Worm (Caenorhabditis elegans): ENCODE data around the gene lntl-1.

DNA sequence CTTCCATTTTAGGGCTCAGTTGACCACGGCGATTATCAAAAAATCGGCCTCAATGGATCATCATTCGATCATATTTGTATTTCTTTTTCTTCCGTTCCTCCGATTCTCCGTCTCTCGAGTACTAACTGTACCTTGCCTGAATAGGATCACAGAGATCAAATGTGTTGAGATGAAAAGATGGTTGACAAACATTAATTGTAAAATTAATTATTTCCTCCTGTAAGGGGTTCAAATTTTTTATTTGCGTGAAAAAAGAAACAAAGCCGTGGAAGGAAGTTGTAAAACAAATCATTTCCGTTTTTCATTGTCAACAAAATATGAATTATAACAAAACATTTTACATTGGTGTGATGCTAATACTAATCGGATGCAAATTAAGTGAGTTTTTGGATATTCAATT, 15.9 kb downstream of the lntl-1 start, which contains the start of gene C31H1.2:
- no peak for TF ChIP-seq pha-4 (tag; optimal IDR thresholded peaks at IDR 0.05)
- no peak for TF ChIP-seq nhr-12 (tag; optimal IDR thresholded peaks at IDR 0.05)
- TF ChIP-seq nhr-237 (tag; optimal IDR thresholded peaks at IDR 0.05) = no peak
- TF ChIP-seq unc-39 (tag; optimal IDR thresholded peaks at IDR 0.05) = no peak
- TF ChIP-seq snpc-4 (tag; optimal IDR thresholded peaks at IDR 0.05) = no peak
- TF ChIP-seq nhr-28 (tag; optimal IDR thresholded peaks at IDR 0.05) = no peak
- TF ChIP-seq cnd-1 (tag; optimal IDR thresholded peaks at IDR 0.05) = no peak
- no peak for TF ChIP-seq lsy-2 (tag; optimal IDR thresholded peaks at IDR 0.05)
- no peak for TF ChIP-seq ham-2 (GFP tag; optimal IDR thresholded peaks at IDR 0.05)
- TF ChIP-seq elt-3 (tag; optimal IDR thresholded peaks at IDR 0.05) = no peak
- TF ChIP-seq elt-1 (tag; optimal IDR thresholded peaks at IDR 0.05; ENCODE audit: borderline replicate concordance, insufficient read depth) = no peak
